Worm (Caenorhabditis elegans): Measurements from ENCODE around the gene cyp-35C1.

The cyp-35C1 gene

ce11 chrV:13909400-13909799, 11.1 kb upstream of the cyp-35C1 start, which contains the start of gene C06B3.7 (continued):
- TF ChIP-seq dpl-1 (GFP tag; optimal IDR thresholded peaks at IDR 0.05) (peak; percentile 45 to 54 (median 52)), rnt-1 (tag; optimal IDR thresholded peaks at IDR 0.05) (peak; percentile 85), vab-15 (tag; optimal IDR thresholded peaks at IDR 0.05) (peak; percentile 100), pax-3 (tag; optimal IDR thresholded peaks at IDR 0.05) (peak; percentile 82), isw-1 (GFP tag; IDR thresholded peaks at IDR 0.05) (peak; percentile 16; the same call in 1 of the 2 replicates), mab-9 (GFP tag; IDR thresholded peaks at IDR 0.05) (no peak), fkh-8 (tag; optimal IDR thresholded peaks at IDR 0.05) (peak; percentile 90), jun-1 (tag; optimal IDR thresholded peaks at IDR 0.05) (peak; percentile 73), hpl-2 (GFP tag; optimal IDR thresholded peaks at IDR 0.05) (no peak), hlh-17 (GFP tag; optimal IDR thresholded peaks at IDR 0.05; ENCODE audit: borderline replicate concordance) (no peak), lin-15B (tag; optimal IDR thresholded peaks at IDR 0.05) (no peak), ces-1 (GFP tag; optimal IDR thresholded peaks at IDR 0.05) (no peak), snu-23 (GFP tag; optimal IDR thresholded peaks at IDR 0.05) (peak; percentile 90), ceh-88 (GFP tag; IDR thresholded peaks at IDR 0.05) (peak; percentile 33; the same call in 1 of the 2 replicates), nhr-84 (tag; optimal IDR thresholded peaks at IDR 0.05) (no peak), lin-35 (GFP tag; optimal IDR thresholded peaks at IDR 0.05) (peak; percentile 64 to 90), nhr-19 (GFP tag; conservative IDR thresholded peaks at IDR 0.05) (peak; percentile 96), dsc-1 (tag; optimal IDR thresholded peaks at IDR 0.05) (peak; percentile 84), mdl-1 (tag; optimal IDR thresholded peaks at IDR 0.05) (peak in 1 of 2 experiments; percentile 94), sox-4 (tag; optimal IDR thresholded peaks at IDR 0.05) (peak; percentile 61), pag-3 (tag; optimal IDR thresholded peaks at IDR 0.05; ENCODE audit: borderline replicate concordance, insufficient read depth) (no peak), nhr-90 (tag; optimal IDR thresholded peaks at IDR 0.05; ENCODE audit: poor library complexity) (peak; percentile 83), unc-86 (tag; optimal IDR thresholded peaks at IDR 0.05) (no peak), lin-13 (GFP tag; optimal IDR thresholded peaks at IDR 0.05) (peak; percentile 78), hlh-4 (tag; optimal IDR thresholded peaks at IDR 0.05) (no peak), ceh-63 (GFP tag; optimal IDR thresholded peaks at IDR 0.05) (no peak), lin-39 (tag; optimal IDR thresholded peaks at IDR 0.05) (peak; percentile 34), tbx-2 (tag; optimal IDR thresholded peaks at IDR 0.05) (peak; percentile 75), nhr-85 (tag) (peak; percentile 97), C16A3.4 (tag; optimal IDR thresholded peaks at IDR 0.05) (peak; percentile 90)

ce11 chrV:13908916-13909176, 10.6 kb upstream of the cyp-35C1 start, which contains the start of gene C06B3.6:
C06B3.6 (minus strand) TSS chrV:13908967.
- TF ChIP-seq ceh-88 (GFP tag; IDR thresholded peaks at IDR 0.05), result peak; percentile 1; the same call in 1 of the 2 replicates
- TF ChIP-seq snu-23 (GFP tag; optimal IDR thresholded peaks at IDR 0.05), result no peak
- TF ChIP-seq dsc-1 (tag; optimal IDR thresholded peaks at IDR 0.05), result no peak

DNA sequence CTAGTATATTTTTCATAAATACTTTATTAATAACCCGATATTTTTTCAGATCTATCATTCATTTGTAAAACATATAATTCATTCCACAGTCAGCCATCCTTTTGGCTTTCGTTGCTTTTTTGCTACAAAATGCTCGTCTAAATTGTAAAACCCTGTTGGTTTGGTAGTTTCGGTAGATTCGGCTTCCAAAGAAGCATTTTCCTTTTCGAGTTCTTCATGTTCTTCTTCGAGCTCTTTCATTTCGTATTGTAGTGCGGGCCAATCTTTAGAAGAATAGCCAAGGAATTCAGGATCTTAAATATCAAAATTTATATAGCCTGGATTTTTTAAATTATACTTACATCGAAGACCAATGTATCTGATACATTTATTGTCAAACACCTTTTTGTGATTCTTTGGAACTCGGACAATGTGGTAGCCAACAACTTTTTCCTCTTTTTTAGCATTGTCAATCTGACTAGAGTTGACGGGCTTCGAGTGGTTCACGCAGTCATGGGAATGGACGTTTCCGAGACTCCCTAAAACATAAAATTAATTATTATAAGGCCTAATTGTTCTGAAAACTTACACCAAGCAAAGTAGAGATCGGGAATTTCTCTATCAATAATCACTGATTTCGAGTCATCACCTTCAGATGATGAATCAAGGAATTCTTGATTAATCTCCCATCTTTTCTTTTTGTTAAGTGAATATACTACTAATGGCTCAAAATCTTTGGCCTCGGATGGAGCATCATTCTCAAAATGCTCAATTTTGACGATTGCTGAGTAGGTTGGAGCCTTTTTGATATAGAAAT, 10.0 kb upstream of the cyp-35C1 start:
- TF ChIP-seq nhr-71 (tag; optimal IDR thresholded peaks at IDR 0.05), result peak; percentile 17
- peak in 1 of 6 experiments; percentile 6 for TF ChIP-seq elt-3 (tag; optimal IDR thresholded peaks at IDR 0.05)
- peak; percentile 39 for TF ChIP-seq nhr-85 (tag)
- TF ChIP-seq ceh-90 (tag; optimal IDR thresholded peaks at IDR 0.05), result no peak
- TF ChIP-seq nhr-11 (tag; optimal IDR thresholded peaks at IDR 0.05), result no peak
- peak; percentile 61 for TF ChIP-seq pax-3 (tag; optimal IDR thresholded peaks at IDR 0.05)
- TF ChIP-seq elt-2 (tag; optimal IDR thresholded peaks at IDR 0.05), result peak; percentile 9
- no peak for TF ChIP-seq hlh-4 (tag; optimal IDR thresholded peaks at IDR 0.05)
- peak; percentile 17 for TF ChIP-seq lir-3 (tag; optimal IDR thresholded peaks at IDR 0.05; ENCODE audit: poor library complexity)
- TF ChIP-seq ceh-88 (GFP tag; IDR thresholded peaks at IDR 0.05), result peak; percentile 9
- TF ChIP-seq ets-5 (GFP tag; IDR thresholded peaks at IDR 0.05), result no peak
- TF ChIP-seq ama-1 (optimal IDR thresholded peaks at IDR 0.05), result peak; percentile 12
- no peak for TF ChIP-seq fkh-4 (tag; optimal IDR thresholded peaks at IDR 0.05; ENCODE audit: borderline replicate concordance)

Data from whole organism, L1 larva.